In the genomic region with DNA sequence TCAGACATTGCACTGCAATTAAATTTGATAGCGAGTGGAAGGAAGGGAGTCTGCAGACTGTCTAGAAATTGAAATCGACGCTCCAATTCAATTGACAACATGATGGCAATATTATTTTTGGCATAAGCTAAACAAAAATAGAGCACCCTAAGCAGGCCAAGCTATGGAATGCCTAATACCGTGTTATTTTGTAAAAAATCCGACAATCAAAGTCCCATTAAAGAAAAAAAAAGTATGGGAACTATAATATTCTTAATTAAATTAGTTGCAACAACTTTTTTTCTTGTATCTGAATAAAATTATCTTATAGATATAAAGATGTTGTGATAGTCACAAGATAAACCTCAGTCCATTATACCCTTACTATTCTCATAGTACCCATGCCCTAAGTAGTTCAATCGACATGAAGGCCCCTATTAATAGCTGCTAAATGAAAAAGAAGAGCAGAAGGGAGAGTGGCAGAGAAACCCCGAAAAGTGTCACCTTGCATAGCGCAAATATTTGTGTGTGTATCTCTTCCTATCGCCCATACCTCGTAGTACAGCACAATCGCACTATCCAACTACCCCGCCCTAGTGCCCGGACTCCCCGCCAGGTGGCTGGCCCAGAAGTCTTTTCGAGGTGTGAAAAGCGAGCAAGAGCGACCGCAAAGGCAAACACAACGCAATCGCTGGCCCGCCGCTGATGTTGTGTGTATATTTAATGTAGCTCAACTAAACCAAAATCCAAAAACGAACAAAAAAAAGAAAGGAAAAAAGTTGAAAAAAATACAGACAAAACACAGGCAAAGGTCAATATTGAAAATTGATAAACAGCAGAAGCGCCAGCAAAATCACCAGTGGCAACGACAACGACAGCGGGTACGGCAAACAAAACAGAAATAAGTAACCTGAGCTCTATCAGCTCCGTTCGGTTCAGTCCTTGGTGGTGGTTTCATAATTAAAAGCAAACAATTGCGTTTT, we compare ENCODE assay signal across 1 fruit fly cellular context.
TF ChIP-seq lines count a peak whose summit lies in the region.

No protein-coding gene starts in this region.

TF ChIP-seq in whole organism, embryonic, 481 proteins besides CTCF, POLR2A, EP300 and RAD21 (continued from another document):
- peak; percentile 86; the same call in 1 of the 2 replicates for TF ChIP-seq chm (GFP tag; IDR thresholded peaks at IDR 0.05; lab: Robert Waterston, UW)
- no peak for TF ChIP-seq chn (GFP tag; optimal IDR thresholded peaks at IDR 0.05; lab: Kevin White, UChicago)
- TF ChIP-seq CG4282 (GFP tag; optimal IDR thresholded peaks at IDR 0.05; lab: Kevin White, UChicago) = no peak
- peak; percentile 29 for TF ChIP-seq stc (GFP tag; IDR thresholded peaks at IDR 0.05; lab: Robert Waterston, UW)
- peak; percentile 61 for TF ChIP-seq CG7987 (GFP tag; optimal IDR thresholded peaks at IDR 0.05; lab: Kevin White, UChicago)
- TF ChIP-seq TFAM (GFP tag; optimal IDR thresholded peaks at IDR 0.05; lab: Kevin White, UChicago) = peak; percentile 23
- no peak for TF ChIP-seq CG34224 (GFP tag; IDR thresholded peaks at IDR 0.05; lab: Robert Waterston, UW; ENCODE audit: partially characterized antibody)
- TF ChIP-seq CG10366 (GFP tag; IDR thresholded peaks at IDR 0.05; lab: Robert Waterston, UW) = no peak; the same call in 1 of the 2 replicates
- TF ChIP-seq danr (GFP tag; IDR thresholded peaks at IDR 0.05; lab: Robert Waterston, UW) = no peak; the same call in 1 of the 2 replicates
- TF ChIP-seq dpn (GFP tag; optimal IDR thresholded peaks at IDR 0.05; lab: Kevin White, UChicago) = peak in 1 of 2 experiments; percentile 21
- peak; percentile 26 for TF ChIP-seq Sry-β (GFP tag; optimal IDR thresholded peaks at IDR 0.05; lab: Kevin White, UChicago)
- peak; percentile 25 for TF ChIP-seq CG11504 (tag; optimal IDR thresholded peaks at IDR 0.05; lab: Kevin White, UChicago)
- peak; percentile 5; the same call in 1 of the 2 replicates for TF ChIP-seq Drgx (GFP tag; IDR thresholded peaks at IDR 0.05; lab: Robert Waterston, UW)
- no peak for TF ChIP-seq zfh2 (GFP tag; optimal IDR thresholded peaks at IDR 0.05; lab: Kevin White, UChicago)
- TF ChIP-seq CG15479 (GFP tag; optimal IDR thresholded peaks at IDR 0.05; lab: Kevin White, UChicago) = peak; percentile 35
- peak; percentile 73 for TF ChIP-seq NC2β (GFP tag; optimal IDR thresholded peaks at IDR 0.05; lab: Kevin White, UChicago)
- TF ChIP-seq Nf-YA (GFP tag; IDR thresholded peaks at IDR 0.05; lab: Robert Waterston, UW) = no peak
- TF ChIP-seq Fer2 (tag; optimal IDR thresholded peaks at IDR 0.05; lab: Kevin White, UChicago) = no peak
- peak; percentile 50 for TF ChIP-seq CG12744 (GFP tag; optimal IDR thresholded peaks at IDR 0.05; lab: Kevin White, UChicago)
- 0 out of 3 replicates have a peak, but pooled peaks have one; percentile 54 for TF ChIP-seq gce (GFP tag; IDR thresholded peaks at IDR 0.05; lab: Robert Waterston, UW)
- peak; percentile 88 for TF ChIP-seq CG15601 (tag; optimal IDR thresholded peaks at IDR 0.05; lab: Kevin White, UChicago)
- TF ChIP-seq zf30C (GFP tag; optimal IDR thresholded peaks at IDR 0.05; lab: Kevin White, UChicago) = no peak
- TF ChIP-seq Lhr (GFP tag; optimal IDR thresholded peaks at IDR 0.05; lab: Kevin White, UChicago) = peak; percentile 60
- TF ChIP-seq ems (GFP tag; optimal IDR thresholded peaks at IDR 0.05; lab: Kevin White, UChicago) = no peak
- peak; percentile 47 for TF ChIP-seq psq (GFP tag; optimal IDR thresholded peaks at IDR 0.05; lab: Kevin White, UChicago)
- TF ChIP-seq sens (GFP tag; lab: Kevin White, UChicago) = peak; percentile 96
- TF ChIP-seq ATbp (GFP tag; optimal IDR thresholded peaks at IDR 0.05; lab: Kevin White, UChicago) = peak; percentile 89
- TF ChIP-seq ara (GFP tag; IDR thresholded peaks at IDR 0.05; lab: Robert Waterston, UW) = peak; percentile 54; the same call in 1 of the 2 replicates
- TF ChIP-seq CG31441 (GFP tag; IDR thresholded peaks at IDR 0.05; lab: Robert Waterston, UW) = peak; percentile 41
- TF ChIP-seq CG16815 (GFP tag; optimal IDR thresholded peaks at IDR 0.05; lab: Kevin White, UChicago) = peak; percentile 26
- TF ChIP-seq CG11456 (GFP tag; IDR thresholded peaks at IDR 0.05; lab: Robert Waterston, UW) = no peak
- no peak for TF ChIP-seq CG14860 (GFP tag; IDR thresholded peaks at IDR 0.05; lab: Robert Waterston, UW; ENCODE audit: partially characterized antibody)
- peak; percentile 22 for TF ChIP-seq CG10654 (GFP tag; optimal IDR thresholded peaks at IDR 0.05; lab: Kevin White, UChicago)
- TF ChIP-seq fd102C (GFP tag; optimal IDR thresholded peaks at IDR 0.05; lab: Kevin White, UChicago) = peak; percentile 93
- peak; percentile 20 for TF ChIP-seq CG10267 (tag; optimal IDR thresholded peaks at IDR 0.05; lab: Kevin White, UChicago)
- TF ChIP-seq Med (GFP tag; lab: Kevin White, UChicago) = peak; percentile 82
- no peak for TF ChIP-seq hth (optimal IDR thresholded peaks at IDR 0.05; lab: Kevin White, UChicago)
- peak; percentile 71 for TF ChIP-seq salm (tag; optimal IDR thresholded peaks at IDR 0.05; lab: Kevin White, UChicago)
- peak; percentile 1 for TF ChIP-seq CG4820 (GFP tag; optimal IDR thresholded peaks at IDR 0.05; lab: Kevin White, UChicago)
- no peak for TF ChIP-seq CG4730 (GFP tag; IDR thresholded peaks at IDR 0.05; lab: Robert Waterston, UW)
- TF ChIP-seq Mes4 (GFP tag; optimal IDR thresholded peaks at IDR 0.05; lab: Kevin White, UChicago) = peak; percentile 83
- TF ChIP-seq CG6765 (GFP tag; optimal IDR thresholded peaks at IDR 0.05; lab: Kevin White, UChicago) = peak; percentile 62
- peak; percentile 3 for TF ChIP-seq CG8388 (GFP tag; optimal IDR thresholded peaks at IDR 0.05; lab: Kevin White, UChicago)
- TF ChIP-seq fd3F (GFP tag; optimal IDR thresholded peaks at IDR 0.05; lab: Kevin White, UChicago) = no peak
- no peak for TF ChIP-seq NFAT (GFP tag; IDR thresholded peaks at IDR 0.05; lab: Robert Waterston, UW)
- peak; percentile 86 for TF ChIP-seq dmrt11E (tag; optimal IDR thresholded peaks at IDR 0.05; lab: Kevin White, UChicago)
- peak; percentile 3 for TF ChIP-seq CG10565 (GFP tag; optimal IDR thresholded peaks at IDR 0.05; lab: Kevin White, UChicago)
- peak; percentile 56 for TF ChIP-seq CG12942 (GFP tag; optimal IDR thresholded peaks at IDR 0.05; lab: Kevin White, UChicago)
- TF ChIP-seq CG13775 (GFP tag; optimal IDR thresholded peaks at IDR 0.05; lab: Kevin White, UChicago) = peak; percentile 21
- peak; percentile 62 for TF ChIP-seq CG6254 (GFP tag; optimal IDR thresholded peaks at IDR 0.05; lab: Kevin White, UChicago)
- TF ChIP-seq CG2120 (GFP tag; optimal IDR thresholded peaks at IDR 0.05; lab: Kevin White, UChicago) = no peak
- TF ChIP-seq D19A (tag; optimal IDR thresholded peaks at IDR 0.05; lab: Kevin White, UChicago) = peak; percentile 12
- TF ChIP-seq CG30431 (GFP tag; optimal IDR thresholded peaks at IDR 0.05; lab: Kevin White, UChicago) = peak; percentile 77
- TF ChIP-seq tna (GFP tag; IDR thresholded peaks at IDR 0.05; lab: Robert Waterston, UW; ENCODE audit: partially characterized antibody) = 0 out of 2 replicates have a peak, but pooled peaks have one; percentile 23
- peak; percentile 53 for TF ChIP-seq CG18262 (tag; optimal IDR thresholded peaks at IDR 0.05; lab: Kevin White, UChicago)
- TF ChIP-seq exex (tag; optimal IDR thresholded peaks at IDR 0.05; lab: Kevin White, UChicago) = peak; percentile 28
- no peak for TF ChIP-seq pho (GFP tag; optimal IDR thresholded peaks at IDR 0.05; lab: Kevin White, UChicago)
- TF ChIP-seq Deaf1 (tag; optimal IDR thresholded peaks at IDR 0.05; lab: Kevin White, UChicago) = no peak
- TF ChIP-seq zen2 (GFP tag; IDR thresholded peaks at IDR 0.05; lab: Robert Waterston, UW; ENCODE audit: partially characterized antibody) = no peak
- TF ChIP-seq Xbp1 (GFP tag; optimal IDR thresholded peaks at IDR 0.05; lab: Kevin White, UChicago) = no peak
- peak; percentile 95 for TF ChIP-seq CG33557 (GFP tag; optimal IDR thresholded peaks at IDR 0.05; lab: Kevin White, UChicago)
- TF ChIP-seq sens-2 (GFP tag; IDR thresholded peaks at IDR 0.05; lab: Robert Waterston, UW) = peak; percentile 50; the same call in 1 of the 2 replicates
- no peak for TF ChIP-seq HLHmδ (GFP tag; optimal IDR thresholded peaks at IDR 0.05; lab: Kevin White, UChicago)
- TF ChIP-seq CG7963 (GFP tag; IDR thresholded peaks at IDR 0.05; lab: Robert Waterston, UW; ENCODE audit: partially characterized antibody) = no peak
- no peak for TF ChIP-seq CG2129 (GFP tag; IDR thresholded peaks at IDR 0.05; lab: Robert Waterston, UW; ENCODE audit: partially characterized antibody)
- peak; percentile 69 for TF ChIP-seq gem (tag; optimal IDR thresholded peaks at IDR 0.05; lab: Kevin White, UChicago)
- TF ChIP-seq Hr78 (GFP tag; optimal IDR thresholded peaks at IDR 0.05; lab: Kevin White, UChicago) = peak in 1 of 2 experiments; percentile 79
- peak; percentile 78 for TF ChIP-seq Side (GFP tag; optimal IDR thresholded peaks at IDR 0.05; lab: Kevin White, UChicago)
- peak; percentile 20 for TF ChIP-seq CG5245 (GFP tag; optimal IDR thresholded peaks at IDR 0.05; lab: Kevin White, UChicago)
- TF ChIP-seq CG7786 (GFP tag; optimal IDR thresholded peaks at IDR 0.05; lab: Kevin White, UChicago) = peak; percentile 37
- no peak for TF ChIP-seq Dll (GFP tag; IDR thresholded peaks at IDR 0.05; lab: Robert Waterston, UW; ENCODE audit: partially characterized antibody)
- peak; percentile 39 for TF ChIP-seq da (GFP tag; optimal IDR thresholded peaks at IDR 0.05; lab: Kevin White, UChicago)
- peak; percentile 69 for TF ChIP-seq Xrp1 (GFP tag; IDR thresholded peaks at IDR 0.05; lab: Robert Waterston, UW)
- TF ChIP-seq lov (optimal IDR thresholded peaks at IDR 0.05; lab: Kevin White, UChicago) = no peak
- peak; percentile 81; the same call in 1 of the 3 replicates for TF ChIP-seq lov (GFP tag; IDR thresholded peaks at IDR 0.05; lab: Robert Waterston, UW)
- no peak for TF ChIP-seq Stat92E (GFP tag; optimal IDR thresholded peaks at IDR 0.05; lab: Kevin White, UChicago)
- peak; percentile 63 for TF ChIP-seq CG6689 (GFP tag; IDR thresholded peaks at IDR 0.05; lab: Robert Waterston, UW)
- peak; percentile 32; the same call in 1 of the 2 replicates for TF ChIP-seq CG4360 (GFP tag; IDR thresholded peaks at IDR 0.05; lab: Robert Waterston, UW)
- TF ChIP-seq Ptx1 (GFP tag; IDR thresholded peaks at IDR 0.05; lab: Robert Waterston, UW) = peak; percentile 61
